Fruit fly (Drosophila melanogaster): Measurements from ENCODE around the gene CG3634.
A peak's percentile ranks its signal among the peaks of the same experiment; 100 is the strongest.

The CG3634 gene

dm6 chr3L:20792693-20793092 lies 16.4 kb downstream of the CG3634 start, which contains the start of gene Six4:
TSS of gene Six4 (minus strand) at chr3L:20792777.
- TF ChIP-seq CG4496 (GFP tag; IDR thresholded peaks at IDR 0.05) (no peak), Snoo (tag; optimal IDR thresholded peaks at IDR 0.05) (no peak), Pif1A (GFP tag; optimal IDR thresholded peaks at IDR 0.05) (no peak), CG34367 (tag; optimal IDR thresholded peaks at IDR 0.05) (no peak), CG14655 (GFP tag; optimal IDR thresholded peaks at IDR 0.05) (no peak), CG8159 (tag; optimal IDR thresholded peaks at IDR 0.05) (no peak), CG32121 (GFP tag; IDR thresholded peaks at IDR 0.05) (no peak), CG9948 (tag; optimal IDR thresholded peaks at IDR 0.05) (no peak), CG17806 (tag; optimal IDR thresholded peaks at IDR 0.05) (no peak), rn (GFP tag; IDR thresholded peaks at IDR 0.05) (no peak), D1 (tag; optimal IDR thresholded peaks at IDR 0.05) (no peak), fd96Ca (GFP tag; IDR thresholded peaks at IDR 0.05) (no peak), gl (tag; optimal IDR thresholded peaks at IDR 0.05) (no peak), CG13204 (GFP tag; optimal IDR thresholded peaks at IDR 0.05) (no peak), CG12605 (GFP tag; IDR thresholded peaks at IDR 0.05) (no peak), EcR (GFP tag; optimal IDR thresholded peaks at IDR 0.05) (no peak)

DNA sequence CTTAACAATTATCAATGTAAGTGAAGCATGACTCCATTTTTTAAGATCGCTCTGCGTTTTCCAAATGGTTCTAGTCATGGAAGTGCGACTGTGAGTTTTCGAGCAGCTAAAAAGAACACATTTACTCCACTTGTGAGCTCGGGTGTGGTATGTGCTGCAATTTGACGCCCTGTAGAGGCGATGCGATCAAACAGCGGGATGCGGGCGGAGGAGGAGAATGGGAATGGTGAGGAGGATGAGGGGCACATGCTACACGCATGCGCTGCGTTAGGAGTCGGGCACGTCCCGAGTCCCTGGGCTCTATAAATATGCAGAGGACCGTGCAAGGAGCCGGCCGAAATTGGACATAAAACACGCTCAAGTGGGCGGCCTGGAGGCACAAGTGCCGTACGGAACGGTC lies 19.8 kb downstream of the CG3634 start:
- no peak for TF ChIP-seq Pif1A (GFP tag; optimal IDR thresholded peaks at IDR 0.05)
- TF ChIP-seq Ets98B (GFP tag; IDR thresholded peaks at IDR 0.05), result no peak
- TF ChIP-seq D1 (tag; optimal IDR thresholded peaks at IDR 0.05), result no peak
- TF ChIP-seq Pif1B (GFP tag; optimal IDR thresholded peaks at IDR 0.05), result no peak
- no peak for TF ChIP-seq rn (GFP tag; IDR thresholded peaks at IDR 0.05)
- TF ChIP-seq CG32121 (GFP tag; IDR thresholded peaks at IDR 0.05), result no peak
- TF ChIP-seq CG10348 (GFP tag; IDR thresholded peaks at IDR 0.05), result no peak

DNA sequence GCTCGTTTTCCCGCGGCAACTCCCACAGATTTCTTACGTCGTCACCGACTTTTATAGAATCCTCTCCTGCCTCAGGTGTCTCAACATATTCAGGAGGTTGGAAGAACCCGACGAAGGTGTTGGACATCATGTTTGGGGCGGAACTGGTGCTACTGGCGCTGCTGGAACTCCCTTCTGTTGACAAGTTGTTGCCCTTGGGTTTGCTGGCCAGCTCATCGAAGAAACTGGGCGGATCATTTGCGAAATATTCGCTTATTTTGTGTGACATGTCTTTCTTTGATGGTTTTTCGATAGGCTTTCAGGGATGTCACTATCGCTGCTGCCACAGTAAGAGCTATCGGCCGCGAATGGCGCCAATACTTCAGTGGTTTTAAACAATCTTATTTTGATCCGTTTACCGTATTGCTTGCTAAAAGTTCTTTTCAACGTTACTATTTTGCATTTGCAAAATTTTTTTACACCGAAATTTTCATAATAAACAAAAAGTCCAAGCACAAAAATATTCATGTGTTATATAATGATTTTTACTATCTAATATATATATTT lies 21.2 kb downstream of the CG3634 start, which contains the start of gene CG11396:
Gene CG11396, minus strand, starts transcription at position 303 of the 546 bp plus-strand sequence.
- TF ChIP-seq D1 (tag; optimal IDR thresholded peaks at IDR 0.05) (peak; percentile 9), CG13204 (GFP tag; optimal IDR thresholded peaks at IDR 0.05) (no peak), CG32121 (GFP tag; IDR thresholded peaks at IDR 0.05) (no peak), CG34367 (tag; optimal IDR thresholded peaks at IDR 0.05) (no peak)

dm6 chr3L:20785742-20786427 lies 23.2 kb downstream of the CG3634 start, which contains the start of gene Pcif1:
TSS of gene Pcif1 (minus strand) at chr3L:20786197.
- TF ChIP-seq fd96Ca (GFP tag; IDR thresholded peaks at IDR 0.05), result no peak; the same call in 2 of the 3 replicates
- 0 out of 2 replicates have a peak, but pooled peaks have one; percentile 11 for TF ChIP-seq CG32121 (GFP tag; IDR thresholded peaks at IDR 0.05)
- 0 out of 3 replicates have a peak, but pooled peaks have one; percentile 30 for TF ChIP-seq CG4496 (GFP tag; IDR thresholded peaks at IDR 0.05)
- no peak for TF ChIP-seq CG34367 (tag; optimal IDR thresholded peaks at IDR 0.05)

- TF ChIP-seq Ets98B (GFP tag; IDR thresholded peaks at IDR 0.05) (peak; percentile 62), CG4496 (GFP tag; IDR thresholded peaks at IDR 0.05) (no peak), rn (GFP tag; IDR thresholded peaks at IDR 0.05) (no peak), CG10348 (GFP tag; IDR thresholded peaks at IDR 0.05) (no peak), CG17806 (tag; optimal IDR thresholded peaks at IDR 0.05) (peak; percentile 18), fd96Ca (GFP tag; IDR thresholded peaks at IDR 0.05) (no peak; the same call in 2 of the 3 replicates), CG15710 (tag; optimal IDR thresholded peaks at IDR 0.05) (peak; percentile 38), CG32121 (GFP tag; IDR thresholded peaks at IDR 0.05) (no peak), CG13204 (GFP tag; optimal IDR thresholded peaks at IDR 0.05) (no peak), Snoo (tag; optimal IDR thresholded peaks at IDR 0.05) (peak; percentile 27), EcR (GFP tag; optimal IDR thresholded peaks at IDR 0.05) (peak; percentile 11), gl (tag; optimal IDR thresholded peaks at IDR 0.05) (peak; percentile 53), CG14655 (GFP tag; optimal IDR thresholded peaks at IDR 0.05) (no peak), CG34367 (tag; optimal IDR thresholded peaks at IDR 0.05) (no peak), CG9948 (tag; optimal IDR thresholded peaks at IDR 0.05) (peak; percentile 18), CG8159 (tag; optimal IDR thresholded peaks at IDR 0.05) (peak; percentile 64), D1 (tag; optimal IDR thresholded peaks at IDR 0.05) (no peak), CG12605 (GFP tag; IDR thresholded peaks at IDR 0.05) (no peak), Pif1B (GFP tag; optimal IDR thresholded peaks at IDR 0.05) (no peak), CG8301 (tag; optimal IDR thresholded peaks at IDR 0.05) (peak; percentile 41), Pif1A (GFP tag; optimal IDR thresholded peaks at IDR 0.05) (peak; percentile 54)
Measured at dm6 chr3L:20784812-20785671, 24.0 kb downstream of the CG3634 start.

- TF ChIP-seq Ets98B (GFP tag; IDR thresholded peaks at IDR 0.05) (0 out of 2 replicates have a peak, but pooled peaks have one; percentile 8), CG9948 (tag; optimal IDR thresholded peaks at IDR 0.05) (no peak)
Measured at dm6 chr3L:20784394-20784793, 24.7 kb downstream of the CG3634 start.

Measured in whole organism, pupa.